Worm (Caenorhabditis elegans) whole organism, midembryonic: ENCODE measurements around the gene lys-2.

Experiments used
- T22C8.4 ChIP-seq: fragments of 200-800 bp; sonication (Bioruptor generic); IDR thresholded peaks from 2 replicates; pipeline ENCODE4 v1.3.6; 2022; ENCODE audit warnings: missing genetic modification characterization, missing compliant biosample characterization
- cog-1 ChIP-seq: sonication (generic microtip); optimal IDR thresholded peaks from 2 replicates; lab custom pipeline; 2016; ENCODE audit warnings: missing genetic modification characterization, missing compliant biosample characterization
- flt-1 ChIP-seq: fragments of 200-800 bp; sonication (Bioruptor generic); IDR thresholded peaks from 2 replicates; pipeline ENCODE4 v1.3.6; 2022; ENCODE audit warnings: missing genetic modification characterization, missing compliant biosample characterization
- med-1 ChIP-seq: sonication (generic microtip); optimal IDR thresholded peaks from 2 replicates; lab custom pipeline; 2017; ENCODE audit warnings: missing genetic modification characterization, mild to moderate bottlenecking, missing compliant biosample characterization, antibody characterized with exemption, missing genetic modification reagents; ENCODE audit not compliant: insufficient read depth
- ztf-23 ChIP-seq: fragments of 200-800 bp; sonication (Bioruptor generic); IDR thresholded peaks from 2 replicates; pipeline ENCODE4 v1.3.6; 2022; ENCODE audit warnings: missing genetic modification reagents, missing genetic modification characterization, missing compliant biosample characterization

ce11 chrV:10285853-10286252 is 4.6 kb upstream of the lys-2 start:
- TF ChIP-seq cog-1 (tag; lab: Kevin White, UChicago), result no peak
- TF ChIP-seq ztf-23 (GFP tag; lab: Robert Waterston, UW), result no peak
- no peak for TF ChIP-seq med-1 (GFP tag; lab: Kevin White, UChicago)
- TF ChIP-seq flt-1, result no peak
- TF ChIP-seq T22C8.4, result no peak
